Worm (Caenorhabditis elegans): ENCODE results near the gene str-138.

- TF ChIP-seq ztf-4 (tag; optimal IDR thresholded peaks at IDR 0.05) = no peak
- no peak for TF ChIP-seq lin-15B (tag; optimal IDR thresholded peaks at IDR 0.05)
- no peak for TF ChIP-seq fkh-10 (GFP tag; optimal IDR thresholded peaks at IDR 0.05)
- TF ChIP-seq nhr-76 (tag; optimal IDR thresholded peaks at IDR 0.05) = no peak
- TF ChIP-seq mdl-1 (tag; optimal IDR thresholded peaks at IDR 0.05) = no peak
- no peak for TF ChIP-seq ama-1 (optimal IDR thresholded peaks at IDR 0.05)
Measured at ce11 chrV:8050811-8051210, 7.6 kb upstream of the str-138 start, which contains the start of gene col-43.

All from whole organism, L3 larva.